Worm (Caenorhabditis elegans): ENCODE results near the gene gln-6.

The gln-6 gene

DNA sequence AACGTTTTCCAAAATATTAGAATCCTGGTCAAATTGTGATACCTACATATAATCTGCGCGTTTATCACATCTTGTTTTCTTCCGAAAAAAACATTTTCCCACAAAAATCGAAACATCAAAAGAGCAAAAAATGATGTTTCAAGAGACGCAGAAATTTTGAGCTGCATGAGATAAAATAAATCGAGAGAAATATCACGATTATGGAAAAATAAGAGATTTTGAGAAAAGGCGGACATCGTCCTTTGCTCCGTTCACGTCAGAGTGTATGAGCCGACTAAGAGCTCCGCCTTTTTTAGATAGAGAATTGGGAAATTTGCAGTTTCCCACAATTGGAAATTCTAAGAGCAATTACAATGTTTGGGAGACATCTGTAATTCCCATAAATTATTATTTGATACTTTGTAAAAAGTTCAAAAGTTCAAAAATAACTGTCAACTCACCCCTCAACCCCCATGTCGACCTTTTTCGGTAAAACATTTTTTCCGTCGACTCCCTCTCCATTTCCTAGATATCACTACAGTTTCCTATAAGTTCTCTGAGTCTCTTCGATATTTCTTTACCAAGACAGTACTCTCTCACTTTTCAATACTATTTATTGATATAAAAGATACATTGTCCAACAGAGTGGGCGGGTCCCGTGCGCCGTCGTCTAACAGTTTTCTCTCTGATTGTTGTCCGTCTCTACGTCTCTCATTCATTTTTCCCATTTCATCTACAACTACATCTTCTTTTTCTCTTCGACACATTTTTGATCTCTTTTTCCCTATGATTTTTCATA lies 16.1 kb upstream of the gln-6 start (continued):
- TF ChIP-seq nhr-111 (GFP tag; optimal IDR thresholded peaks at IDR 0.05): no peak
- peak; percentile 48 for TF ChIP-seq nhr-77 (tag; optimal IDR thresholded peaks at IDR 0.05)
- TF ChIP-seq cey-2 (tag; optimal IDR thresholded peaks at IDR 0.05; ENCODE audit: borderline replicate concordance, insufficient read depth): peak; percentile 6
- no peak for TF ChIP-seq hif-1 (tag; optimal IDR thresholded peaks at IDR 0.05)
- TF ChIP-seq D1046.2 (GFP tag; IDR thresholded peaks at IDR 0.05): no peak
- no peak for TF ChIP-seq T20F7.1 (GFP tag; optimal IDR thresholded peaks at IDR 0.05)
- TF ChIP-seq Y5F2A.4 (GFP tag; optimal IDR thresholded peaks at IDR 0.05): no peak
- TF ChIP-seq madf-9 (GFP tag; conservative IDR thresholded peaks at IDR 0.05): no peak
- TF ChIP-seq hlh-30 (tag; optimal IDR thresholded peaks at IDR 0.05; ENCODE audit: insufficient read depth): peak; percentile 73
- TF ChIP-seq lin-1 (GFP tag; IDR thresholded peaks at IDR 0.05): no peak
- TF ChIP-seq dmd-6 (GFP tag; IDR thresholded peaks at IDR 0.05): peak; percentile 71
- TF ChIP-seq daf-19 (GFP tag; conservative IDR thresholded peaks at IDR 0.05): no peak
- TF ChIP-seq pqm-1 (tag; optimal IDR thresholded peaks at IDR 0.05): peak; percentile 60
- TF ChIP-seq lin-15B (tag; optimal IDR thresholded peaks at IDR 0.05): no peak
- TF ChIP-seq nhr-28 (tag; optimal IDR thresholded peaks at IDR 0.05): peak; percentile 94
- peak; percentile 11 for TF ChIP-seq nhr-25 (tag; optimal IDR thresholded peaks at IDR 0.05; ENCODE audit: borderline replicate concordance, insufficient read depth)
- no peak for TF ChIP-seq fos-1 (tag; optimal IDR thresholded peaks at IDR 0.05)
- TF ChIP-seq zip-2 (tag; optimal IDR thresholded peaks at IDR 0.05): no peak
- no peak for TF ChIP-seq gei-8 (GFP tag; optimal IDR thresholded peaks at IDR 0.05)
- no peak for TF ChIP-seq ceh-62 (tag; optimal IDR thresholded peaks at IDR 0.05)

DNA sequence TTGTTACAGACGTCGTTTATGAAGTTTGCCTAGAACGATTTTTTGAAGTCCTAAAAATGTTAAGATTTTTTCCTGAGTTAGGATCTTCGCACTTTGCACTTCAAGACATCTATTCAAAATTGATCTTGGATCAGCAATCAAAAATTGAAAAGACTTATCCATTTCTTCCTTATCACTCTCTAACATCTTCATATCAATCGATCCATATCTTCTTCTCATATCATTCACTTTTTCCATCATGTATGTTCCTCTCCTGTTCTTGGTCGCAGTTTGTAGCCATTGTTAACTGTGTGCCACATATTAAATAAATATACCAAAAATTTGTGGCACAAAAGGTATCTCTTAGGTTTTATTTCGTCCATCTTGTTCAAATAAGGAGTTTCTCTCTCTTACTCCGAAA lies 15.0 kb upstream of the gln-6 start:
- TF ChIP-seq nhr-28 (tag; optimal IDR thresholded peaks at IDR 0.05) (peak; percentile 61), unc-62 (GFP tag; optimal IDR thresholded peaks at IDR 0.05 in 1 of 2) (no peak), unc-62 (tag; optimal IDR thresholded peaks at IDR 0.05) (no peak), fkh-10 (GFP tag; optimal IDR thresholded peaks at IDR 0.05) (no peak), F37D6.2 (tag; optimal IDR thresholded peaks at IDR 0.05) (no peak), D1046.2 (GFP tag; IDR thresholded peaks at IDR 0.05) (no peak)

DNA sequence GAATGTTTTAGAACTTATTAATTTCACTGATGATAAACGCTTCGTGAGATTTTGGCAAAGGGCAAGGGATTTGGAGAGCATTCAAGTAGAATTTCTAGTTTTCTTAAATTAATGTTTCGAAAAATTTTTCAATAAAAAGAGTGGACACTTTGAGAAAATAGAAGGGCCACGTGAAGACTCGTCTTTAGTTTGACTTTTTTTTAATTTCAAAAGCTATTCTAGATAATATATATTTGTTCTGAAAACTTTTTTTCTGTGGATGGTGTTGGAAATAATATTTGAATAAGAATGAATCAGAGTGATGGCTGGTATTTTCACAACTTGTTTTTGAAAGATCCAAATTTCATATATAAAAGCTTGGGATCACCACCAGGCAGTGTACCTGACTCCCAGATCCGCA lies 7.6 kb upstream of the gln-6 start, which contains the start of gene C28D4.8:
Gene C28D4.8, minus strand, starts transcription at position 101 of the 400 bp plus-strand sequence.
- TF ChIP-seq D1046.2 (GFP tag; IDR thresholded peaks at IDR 0.05) (no peak), ctbp-1 (GFP tag; IDR thresholded peaks at IDR 0.05) (no peak), nhr-48 (tag; optimal IDR thresholded peaks at IDR 0.05) (no peak), gei-8 (GFP tag; optimal IDR thresholded peaks at IDR 0.05) (no peak), lir-3 (tag; optimal IDR thresholded peaks at IDR 0.05) (no peak), hif-1 (tag; optimal IDR thresholded peaks at IDR 0.05) (no peak), mdl-1 (tag; optimal IDR thresholded peaks at IDR 0.05) (no peak), tra-1 (GFP tag; IDR thresholded peaks at IDR 0.05) (no peak), nhr-28 (tag; optimal IDR thresholded peaks at IDR 0.05) (no peak), T26A8.4 (GFP tag; IDR thresholded peaks at IDR 0.05) (no peak), nhr-6 (tag; optimal IDR thresholded peaks at IDR 0.05) (no peak), lin-39 (tag; optimal IDR thresholded peaks at IDR 0.05) (no peak), ces-1 (GFP tag; optimal IDR thresholded peaks at IDR 0.05) (no peak), ceh-82 (tag; optimal IDR thresholded peaks at IDR 0.05) (no peak), pqm-1 (tag; optimal IDR thresholded peaks at IDR 0.05) (no peak)

DNA sequence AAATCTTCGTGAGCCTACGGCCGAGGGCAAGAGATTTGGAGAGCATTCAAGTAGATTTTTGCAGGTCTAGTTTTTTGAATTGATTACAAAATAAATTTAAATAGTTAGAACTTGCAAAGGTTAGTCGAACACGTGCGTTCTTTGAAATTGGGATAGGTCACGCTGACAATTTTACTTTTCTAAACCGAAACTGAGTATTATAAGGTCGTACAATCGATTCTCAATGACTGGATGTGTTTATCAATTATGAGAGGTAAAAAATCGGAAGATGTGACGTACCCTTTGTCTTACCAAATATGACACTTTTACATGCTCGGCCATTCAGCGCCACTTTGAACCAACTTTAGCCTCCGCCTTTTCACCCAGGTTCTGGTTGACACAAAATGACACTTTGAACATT lies 6.1 kb upstream of the gln-6 start, which contains the start of gene C28D4.5:
Gene C28D4.5, minus strand, starts transcription at position 101 of the 400 bp plus-strand sequence.
- TF ChIP-seq pha-4 (GFP tag; IDR thresholded peaks at IDR 0.05) (no peak), pha-4 (tag; optimal IDR thresholded peaks at IDR 0.05) (no peak), daf-19 (GFP tag; conservative IDR thresholded peaks at IDR 0.05) (no peak), lsy-2 (tag; optimal IDR thresholded peaks at IDR 0.05) (no peak)

All from whole organism, L4 larva.